Fruit fly (Drosophila melanogaster) whole organism, embryonic: ENCODE data around the gene Cdk1.

Source experiments
- CG14441 ChIP-seq: fragments of 200-800 bp; sonication (Bioruptor generic); IDR thresholded peaks from 2 replicates; pipeline ENCODE4 v1.3.6; 2022; ENCODE audit warnings: missing biosample characterization, missing genetic modification characterization
- CG17385 ChIP-seq: fragments of 200-800 bp; sonication (Bioruptor generic); optimal IDR thresholded peaks from 3 replicates; lab custom pipeline; 2018; ENCODE audit warnings: missing biosample characterization, mild to moderate bottlenecking, missing genetic modification characterization
- Camta ChIP-seq: fragments of 200-800 bp; sonication (Bioruptor generic); optimal IDR thresholded peaks from 2 replicates; lab custom pipeline; 2016; ENCODE audit warnings: missing biosample characterization, missing genetic modification characterization
- bsh ChIP-seq, 2 experiments: fragments of 200-800 bp; sonication (Bioruptor generic); optimal IDR thresholded peaks; 2 replicates each; lab custom pipeline; 2017 to 2018; ENCODE audit warnings: mild to moderate bottlenecking in 2 of 2, missing biosample characterization in 2 of 2, missing genetic modification characterization in 2 of 2, moderate library complexity in 1 of 2
- rib ChIP-seq: fragments of 200-800 bp; sonication (Bioruptor generic); IDR thresholded peaks from 2 replicates; pipeline ENCODE4 v1.3.6; 2022; ENCODE audit warnings: missing biosample characterization, missing genetic modification characterization
- usp ChIP-seq: fragments of >200 bp; optimal IDR thresholded peaks from 2 replicates; lab custom pipeline; 2017; ENCODE audit warnings: missing biosample characterization, missing genetic modification characterization

dm6 chr2L:10396488-10396824 is 10.4 kb upstream of the Cdk1 start, which contains the start of gene Cnot4:
- TF ChIP-seq CG17385: no peak
- no peak for TF ChIP-seq usp (GFP tag; lab: Kevin White, UChicago)
- TF ChIP-seq rib (GFP tag; lab: Robert Waterston, UW): no peak
- no peak for TF ChIP-seq bsh (GFP tag; optimal IDR thresholded peaks at IDR 0.05; lab: Kevin White, UChicago)
- no peak for TF ChIP-seq Camta (GFP tag; lab: Kevin White, UChicago)
- TF ChIP-seq CG14441 (GFP tag; lab: Robert Waterston, UW): no peak
